Fruit fly (Drosophila melanogaster) whole organism, embryonic: ENCODE measurements around the gene CG1896.

ENCODE experiments used
- Abd-B ChIP-seq: fragments of 200-800 bp; sonication (Bioruptor generic); optimal IDR thresholded peaks from 2 replicates; lab custom pipeline; 2018; ENCODE audit warnings: missing biosample characterization, mild to moderate bottlenecking, missing genetic modification characterization, moderate library complexity
- Asciz ChIP-seq: fragments of 200-800 bp; sonication (Bioruptor generic); optimal IDR thresholded peaks from 2 replicates; lab custom pipeline; 2017; ENCODE audit warnings: missing biosample characterization, mild to moderate bottlenecking, missing genetic modification characterization, missing genetic modification reagents
- CG10431 ChIP-seq: fragments of 200-800 bp; sonication (Bioruptor generic); optimal IDR thresholded peaks from 3 replicates; lab custom pipeline; 2018; ENCODE audit warnings: missing biosample characterization, mild to moderate bottlenecking, missing genetic modification characterization
- CG10654 ChIP-seq: fragments of 200-800 bp; sonication (Bioruptor generic); optimal IDR thresholded peaks from 2 replicates; lab custom pipeline; 2016; ENCODE audit warnings: missing biosample characterization, missing genetic modification characterization
- CG11093 ChIP-seq: fragments of 200-800 bp; sonication (Bioruptor generic); IDR thresholded peaks from 3 replicates; pipeline ENCODE4 v1.3.6; 2022; ENCODE audit warnings: missing biosample characterization, missing genetic modification characterization
- CG12071 ChIP-seq: fragments of 200-800 bp; sonication (Bioruptor generic); optimal IDR thresholded peaks from 3 replicates; lab custom pipeline; 2018; ENCODE audit warnings: missing biosample characterization, mild to moderate bottlenecking, missing genetic modification characterization
- CG12659 ChIP-seq: fragments of 200-800 bp; sonication (Bioruptor generic); optimal IDR thresholded peaks from 3 replicates; lab custom pipeline; 2017; ENCODE audit warnings: mild to moderate bottlenecking, missing biosample characterization, missing genetic modification reagents, missing genetic modification characterization
- CG12942 ChIP-seq: fragments of 200-800 bp; sonication (Bioruptor generic); optimal IDR thresholded peaks from 3 replicates; lab custom pipeline; 2016; ENCODE audit warnings: missing biosample characterization, missing genetic modification characterization
- CG14014 ChIP-seq: fragments of 200-800 bp; sonication (Bioruptor generic); IDR thresholded peaks from 2 replicates; pipeline ENCODE4 v1.3.6; 2022; ENCODE audit warnings: missing biosample characterization, missing genetic modification characterization
- CG14667 ChIP-seq: fragments of 200-800 bp; sonication (Bioruptor generic); IDR thresholded peaks from 2 replicates; pipeline ENCODE4 v1.3.6; 2022; ENCODE audit warnings: missing biosample characterization, missing genetic modification characterization
- CG1602 ChIP-seq: fragments of 200-800 bp; sonication (Bioruptor generic); optimal IDR thresholded peaks from 3 replicates; lab custom pipeline; 2016; ENCODE audit warnings: missing biosample characterization, missing genetic modification characterization
- CG17186 ChIP-seq: fragments of 200-800 bp; sonication (Bioruptor generic); optimal IDR thresholded peaks from 3 replicates; lab custom pipeline; 2017; ENCODE audit warnings: missing biosample characterization, missing genetic modification reagents, missing genetic modification characterization
- CG2199 ChIP-seq: fragments of 200-800 bp; sonication (Bioruptor generic); IDR thresholded peaks from 3 replicates; pipeline ENCODE4 v1.3.6; 2022; ENCODE audit warnings: missing biosample characterization, missing genetic modification characterization
- CG2202 ChIP-seq: fragments of 200-800 bp; sonication (Bioruptor generic); optimal IDR thresholded peaks from 2 replicates; lab custom pipeline; 2018; ENCODE audit warnings: missing biosample characterization, mild to moderate bottlenecking, missing genetic modification characterization
- CG31441 ChIP-seq: fragments of 200-800 bp; sonication (Bioruptor generic); IDR thresholded peaks from 2 replicates; pipeline ENCODE4 v1.3.6; 2022; ENCODE audit warnings: missing biosample characterization, missing genetic modification characterization
- CG3163 ChIP-seq: fragments of 200-800 bp; sonication (Bioruptor generic); optimal IDR thresholded peaks from 3 replicates; lab custom pipeline; 2016; ENCODE audit warnings: missing biosample characterization, missing genetic modification characterization
- CG32772 ChIP-seq: fragments of 200-800 bp; sonication (Bioruptor generic); IDR thresholded peaks from 2 replicates; pipeline ENCODE4 v1.3.6; 2022; ENCODE audit warnings: missing biosample characterization, missing genetic modification characterization
- CG4282 ChIP-seq: fragments of 200-800 bp; sonication (Bioruptor generic); optimal IDR thresholded peaks from 2 replicates; lab custom pipeline; 2016; ENCODE audit warnings: missing biosample characterization, missing genetic modification characterization
- CG6683 ChIP-seq: fragments of 200-800 bp; sonication (Bioruptor generic); optimal IDR thresholded peaks from 2 replicates; lab custom pipeline; 2017; ENCODE audit warnings: missing biosample characterization, mild to moderate bottlenecking, missing genetic modification characterization, missing genetic modification reagents
- CG8290 ChIP-seq, 3 experiments: fragments of 200-800 bp; sonication (Bioruptor generic); optimal IDR thresholded peaks; 2 replicates each; lab custom pipeline; 2016 to 2019; ENCODE audit warnings: missing biosample characterization in 3 of 3, missing genetic modification characterization in 3 of 3, mild to moderate bottlenecking in 2 of 3, moderate library complexity in 1 of 3
- CG9797 ChIP-seq: fragments of 200-800 bp; sonication (Bioruptor generic); optimal IDR thresholded peaks from 3 replicates; lab custom pipeline; 2018; ENCODE audit warnings: missing biosample characterization, mild to moderate bottlenecking, missing genetic modification characterization
- CHES-1-like ChIP-seq: fragments of 200-800 bp; sonication (Bioruptor generic); optimal IDR thresholded peaks from 2 replicates; lab custom pipeline; 2016; ENCODE audit warnings: missing biosample characterization, missing genetic modification characterization
- Chrac-16 ChIP-seq: fragments of 200-800 bp; sonication (Bioruptor generic); optimal IDR thresholded peaks from 3 replicates; lab custom pipeline; 2016; ENCODE audit warnings: missing biosample characterization, missing genetic modification characterization
- Deaf1 ChIP-seq: fragments of 200-800 bp; optimal IDR thresholded peaks from 3 replicates; lab custom pipeline; 2019; ENCODE audit warnings: missing biosample characterization, mild to moderate bottlenecking, missing genetic modification characterization, moderate library complexity
- Doc2 ChIP-seq: fragments of 200-800 bp; sonication (Bioruptor generic); IDR thresholded peaks from 2 replicates; pipeline ENCODE4 v1.3.6; 2022; ENCODE audit warnings: missing biosample characterization, missing genetic modification characterization
- ERR ChIP-seq: fragments of 200-800 bp; sonication (Bioruptor generic); optimal IDR thresholded peaks from 2 replicates; lab custom pipeline; 2016; ENCODE audit warnings: missing biosample characterization, missing genetic modification characterization
- Eip74EF ChIP-seq, 2 experiments: fragments of 200-800 bp in 1 of 2; fragments of >200 bp in 1 of 2; sonication (Bioruptor generic) in 1 of 2; optimal IDR thresholded peaks; 2 replicates each; lab custom pipeline; 2017 to 2019; ENCODE audit warnings: missing biosample characterization in 2 of 2, missing genetic modification characterization in 2 of 2, mild to moderate bottlenecking in 1 of 2, moderate library complexity in 1 of 2
- Ets97D ChIP-seq: fragments of 200-800 bp; sonication (Bioruptor generic); optimal IDR thresholded peaks from 3 replicates; lab custom pipeline; 2016; ENCODE audit warnings: missing biosample characterization, missing genetic modification characterization
- NFAT ChIP-seq: fragments of 200-800 bp; sonication (Bioruptor generic); IDR thresholded peaks from 2 replicates; pipeline ENCODE4 v1.3.6; 2022; ENCODE audit warnings: missing biosample characterization, missing genetic modification characterization
- NK7.1 ChIP-seq: fragments of 200-800 bp; sonication (Bioruptor generic); optimal IDR thresholded peaks from 3 replicates; lab custom pipeline; 2016; ENCODE audit warnings: missing biosample characterization, missing genetic modification characterization
- Opbp ChIP-seq: fragments of 200-800 bp; sonication (Bioruptor generic); IDR thresholded peaks from 3 replicates; pipeline ENCODE4 v1.3.6; 2022; ENCODE audit warnings: missing biosample characterization, missing genetic modification characterization; ENCODE audit not compliant: partially characterized antibody
- Rfx ChIP-seq: fragments of 200-800 bp; sonication (Bioruptor generic); IDR thresholded peaks from 2 replicates; pipeline ENCODE4 v1.3.6; 2022; ENCODE audit warnings: missing biosample characterization, missing genetic modification characterization
- Sin3A ChIP-seq: fragments of >200 bp; optimal IDR thresholded peaks from 2 replicates; lab custom pipeline; 2018
- Sry-δ ChIP-seq: fragments of 200-800 bp; sonication (Bioruptor generic); optimal IDR thresholded peaks from 2 replicates; lab custom pipeline; 2016; ENCODE audit warnings: missing biosample characterization, missing genetic modification characterization
- amos ChIP-seq: fragments of 200-800 bp; sonication (Bioruptor generic); IDR thresholded peaks from 2 replicates; pipeline ENCODE4 v1.3.6; 2022; ENCODE audit warnings: missing biosample characterization, missing genetic modification characterization; ENCODE audit not compliant: partially characterized antibody
- bsh ChIP-seq, 2 experiments: fragments of 200-800 bp; sonication (Bioruptor generic); optimal IDR thresholded peaks; 2 replicates each; lab custom pipeline; 2017 to 2018; ENCODE audit warnings: mild to moderate bottlenecking in 2 of 2, missing biosample characterization in 2 of 2, missing genetic modification characterization in 2 of 2, moderate library complexity in 1 of 2
- dpn ChIP-seq, 2 experiments: fragments of 200-800 bp; sonication (Bioruptor generic); optimal IDR thresholded peaks; 3 replicates each; lab custom pipeline; 2016; ENCODE audit warnings: missing biosample characterization in 2 of 2, missing genetic modification characterization in 2 of 2
- ftz-f1 ChIP-seq: fragments of 200-800 bp; sonication (Bioruptor generic); optimal IDR thresholded peaks from 2 replicates; lab custom pipeline; 2016; ENCODE audit warnings: missing biosample characterization, missing genetic modification characterization
- grn ChIP-seq: fragments of 200-800 bp; sonication (Bioruptor generic); optimal IDR thresholded peaks from 3 replicates; lab custom pipeline; 2017; ENCODE audit warnings: missing biosample characterization, missing genetic modification characterization
- her ChIP-seq: fragments of 200-800 bp; sonication (Bioruptor generic); optimal IDR thresholded peaks from 2 replicates; lab custom pipeline; 2016; ENCODE audit warnings: missing biosample characterization, missing genetic modification characterization
- mirr ChIP-seq: fragments of 200-800 bp; sonication (Bioruptor generic); optimal IDR thresholded peaks from 3 replicates; lab custom pipeline; 2018; ENCODE audit warnings: missing biosample characterization, mild to moderate bottlenecking, missing genetic modification characterization
- otp ChIP-seq: fragments of 200-800 bp; sonication (Bioruptor generic); IDR thresholded peaks from 3 replicates; pipeline ENCODE4, ENCODE4 v1.3.6; 2022; ENCODE audit warnings: missing biosample characterization, missing genetic modification characterization
- phol ChIP-seq: fragments of 200-800 bp; sonication (Bioruptor generic); optimal IDR thresholded peaks from 3 replicates; lab custom pipeline; 2018; ENCODE audit warnings: missing biosample characterization, mild to moderate bottlenecking, missing genetic modification characterization, moderate library complexity
- pzg ChIP-seq: fragments of 200-800 bp; sonication (Bioruptor generic); optimal IDR thresholded peaks from 3 replicates; lab custom pipeline; 2018; ENCODE audit warnings: missing biosample characterization, mild to moderate bottlenecking, missing genetic modification characterization, moderate library complexity
- sens-2 ChIP-seq: fragments of 200-800 bp; sonication (Bioruptor generic); IDR thresholded peaks from 2 replicates; pipeline ENCODE4 v1.3.6; 2022; ENCODE audit warnings: missing biosample characterization, missing genetic modification characterization
- tna ChIP-seq: fragments of 200-800 bp; sonication (Bioruptor generic); IDR thresholded peaks from 2 replicates; pipeline ENCODE4 v1.3.6; 2022; ENCODE audit warnings: missing biosample characterization, missing genetic modification characterization; ENCODE audit not compliant: partially characterized antibody
- trem ChIP-seq: fragments of 200-800 bp; optimal IDR thresholded peaks from 3 replicates; lab custom pipeline; 2019; ENCODE audit warnings: missing biosample characterization, mild to moderate bottlenecking, missing genetic modification characterization, moderate library complexity
- tx ChIP-seq: fragments of 200-800 bp; sonication (Bioruptor generic); optimal IDR thresholded peaks from 2 replicates; lab custom pipeline; 2016; ENCODE audit warnings: missing biosample characterization, missing genetic modification characterization
- vvl ChIP-seq: fragments of 200-800 bp; sonication (Bioruptor generic); IDR thresholded peaks from 2 replicates; pipeline ENCODE4 v1.3.6; 2022; ENCODE audit warnings: missing biosample characterization, missing genetic modification characterization
- wdn ChIP-seq: fragments of 200-800 bp; sonication (Bioruptor generic); IDR thresholded peaks from 2 replicates; pipeline ENCODE4 v1.3.6; 2022; ENCODE audit warnings: missing biosample characterization, missing genetic modification characterization

Gene CG1896

dm6 chr3R:31745629-31746081, 1.6 kb downstream of the CG1896 start, which contains the start of gene awd (continued):
- peak; percentile 15; the same call in 1 of the 2 replicates for TF ChIP-seq tna (GFP tag; lab: Robert Waterston, UW)
- TF ChIP-seq CG6683 (GFP tag; lab: Kevin White, UChicago) = no peak
- no peak for TF ChIP-seq otp (GFP tag; lab: Robert Waterston, UW)
- no peak for TF ChIP-seq bsh (GFP tag; optimal IDR thresholded peaks at IDR 0.05; lab: Kevin White, UChicago)
- no peak for TF ChIP-seq CG8290 (GFP tag; optimal IDR thresholded peaks at IDR 0.05; lab: Kevin White, UChicago)
- peak in 1 of 2 experiments; percentile 40 for TF ChIP-seq CG8290 (tag; optimal IDR thresholded peaks at IDR 0.05; lab: Kevin White, UChicago)
- TF ChIP-seq Chrac-16 (GFP tag; lab: Kevin White, UChicago) = no peak
- peak; percentile 56 for TF ChIP-seq phol (tag; lab: Kevin White, UChicago)
- no peak for TF ChIP-seq CG11093
- TF ChIP-seq pzg = peak; percentile 81
- TF ChIP-seq CG2202 (tag; lab: Kevin White, UChicago) = no peak
- TF ChIP-seq dpn (GFP tag; optimal IDR thresholded peaks at IDR 0.05; lab: Kevin White, UChicago) = peak in 1 of 2 experiments; percentile 1
- TF ChIP-seq CG32772 (GFP tag; lab: Robert Waterston, UW) = no peak
- TF ChIP-seq CHES-1-like (GFP tag; lab: Kevin White, UChicago) = peak; percentile 52
- TF ChIP-seq sens-2 (GFP tag; lab: Robert Waterston, UW) = no peak
- no peak for TF ChIP-seq grn (GFP tag; lab: Kevin White, UChicago)
- no peak for TF ChIP-seq tx (GFP tag; lab: Kevin White, UChicago)
- TF ChIP-seq CG3163 (GFP tag; lab: Kevin White, UChicago) = peak; percentile 5
- no peak for TF ChIP-seq CG14014
- no peak for TF ChIP-seq Rfx (GFP tag; lab: Robert Waterston, UW)
- TF ChIP-seq Doc2 (GFP tag; lab: Robert Waterston, UW) = no peak
- TF ChIP-seq CG12071 (GFP tag; lab: Kevin White, UChicago) = no peak
- no peak for TF ChIP-seq CG31441 (GFP tag; lab: Robert Waterston, UW)
- no peak for TF ChIP-seq CG14667 (GFP tag; lab: Robert Waterston, UW)
- no peak for TF ChIP-seq Abd-B (GFP tag; lab: Kevin White, UChicago)
- TF ChIP-seq amos (GFP tag; lab: Robert Waterston, UW) = peak; percentile 25; the same call in 1 of the 2 replicates
- TF ChIP-seq her (GFP tag; lab: Kevin White, UChicago) = peak; percentile 77
- TF ChIP-seq mirr (GFP tag; lab: Kevin White, UChicago) = no peak
- TF ChIP-seq CG2199 (GFP tag; lab: Robert Waterston, UW) = 0 out of 3 replicates have a peak, but pooled peaks have one; percentile 11
- TF ChIP-seq Asciz (GFP tag; lab: Kevin White, UChicago) = no peak
- TF ChIP-seq CG10431 (GFP tag; lab: Kevin White, UChicago) = no peak
- TF ChIP-seq Sin3A (lab: Kevin White, UChicago) = peak; percentile 20
- peak; percentile 20 for TF ChIP-seq ERR (GFP tag; lab: Kevin White, UChicago)
- no peak for TF ChIP-seq NK7.1 (GFP tag; lab: Kevin White, UChicago)
- peak; percentile 35 for TF ChIP-seq CG4282 (GFP tag; lab: Kevin White, UChicago)
- TF ChIP-seq ftz-f1 = peak; percentile 64
- TF ChIP-seq CG12942 (GFP tag; lab: Kevin White, UChicago) = no peak
- TF ChIP-seq Ets97D = peak; percentile 17
- no peak for TF ChIP-seq CG1602 (GFP tag; lab: Kevin White, UChicago)
- peak; percentile 26 for TF ChIP-seq Sry-δ (GFP tag; lab: Kevin White, UChicago)
- peak; percentile 19; the same call in 1 of the 3 replicates for TF ChIP-seq Opbp (GFP tag; lab: Robert Waterston, UW)
- TF ChIP-seq CG10654 (GFP tag; lab: Kevin White, UChicago) = no peak
- peak; percentile 60 for TF ChIP-seq CG17186 (GFP tag; lab: Kevin White, UChicago)
- peak; percentile 15 for TF ChIP-seq Deaf1 (tag; lab: Kevin White, UChicago)
- peak; percentile 88 for TF ChIP-seq CG9797 (GFP tag; lab: Kevin White, UChicago)
- TF ChIP-seq vvl (GFP tag; lab: Robert Waterston, UW) = peak; percentile 16; the same call in 1 of the 2 replicates
- peak; percentile 14; the same call in 1 of the 2 replicates for TF ChIP-seq NFAT (GFP tag; lab: Robert Waterston, UW)
- no peak for TF ChIP-seq wdn
- TF ChIP-seq Eip74EF (GFP tag; optimal IDR thresholded peaks at IDR 0.05; lab: Kevin White, UChicago) = no peak
- TF ChIP-seq CG12659 (GFP tag; lab: Kevin White, UChicago) = peak; percentile 75
- peak; percentile 85 for TF ChIP-seq trem (tag; lab: Kevin White, UChicago)
